Fruit fly (Drosophila melanogaster) whole organism, embryonic: ENCODE data around the gene Mrm2.

ENCODE experiments used
- Antp ChIP-seq: fragments of 200-800 bp; sonication (Bioruptor generic); optimal IDR thresholded peaks from 3 replicates; lab custom pipeline; 2016; ENCODE audit warnings: missing biosample characterization, missing genetic modification characterization
- CG10267 ChIP-seq: fragments of 200-800 bp; sonication (Bioruptor generic); optimal IDR thresholded peaks from 2 replicates; lab custom pipeline; 2018; ENCODE audit warnings: missing biosample characterization, mild to moderate bottlenecking, missing genetic modification characterization, moderate library complexity
- CG10274 ChIP-seq: fragments of 200-800 bp; sonication (Bioruptor generic); optimal IDR thresholded peaks from 3 replicates; lab custom pipeline; 2017; ENCODE audit warnings: missing biosample characterization, mild to moderate bottlenecking, missing genetic modification characterization
- CG10979 ChIP-seq: fragments of 200-800 bp; sonication (Bioruptor generic); optimal IDR thresholded peaks from 2 replicates; lab custom pipeline; 2018; ENCODE audit warnings: missing biosample characterization, mild to moderate bottlenecking, missing genetic modification characterization, moderate library complexity
- CG1233 ChIP-seq: fragments of 200-800 bp; sonication (Bioruptor generic); optimal IDR thresholded peaks from 4 replicates; lab custom pipeline; 2018; ENCODE audit warnings: missing biosample characterization, mild to moderate bottlenecking, missing genetic modification characterization
- CG13424 ChIP-seq: fragments of 200-800 bp; sonication (Bioruptor generic); optimal IDR thresholded peaks from 2 replicates; lab custom pipeline; 2019; ENCODE audit warnings: missing biosample characterization, mild to moderate bottlenecking, missing genetic modification characterization, moderate library complexity
- CG14860 ChIP-seq: fragments of 200-800 bp; sonication (Bioruptor generic); IDR thresholded peaks from 3 replicates; pipeline ENCODE4 v1.3.6; 2022; ENCODE audit warnings: missing biosample characterization, missing genetic modification characterization; ENCODE audit not compliant: partially characterized antibody
- CG15269 ChIP-seq: fragments of 200-800 bp; sonication (Bioruptor generic); optimal IDR thresholded peaks from 2 replicates; lab custom pipeline; 2018; ENCODE audit warnings: missing biosample characterization, mild to moderate bottlenecking, missing genetic modification characterization, moderate library complexity
- CG17361 ChIP-seq: fragments of 200-800 bp; sonication (Bioruptor generic); IDR thresholded peaks from 3 replicates; pipeline ENCODE4 v1.3.6; 2022; ENCODE audit warnings: missing biosample characterization, missing genetic modification characterization
- CG17568 ChIP-seq: fragments of 200-800 bp; sonication (Bioruptor generic); optimal IDR thresholded peaks from 2 replicates; lab custom pipeline; 2018; ENCODE audit warnings: missing biosample characterization, mild to moderate bottlenecking, missing genetic modification characterization, moderate library complexity
- CG17829 ChIP-seq: fragments of 200-800 bp; optimal IDR thresholded peaks from 2 replicates; lab custom pipeline; 2019; ENCODE audit warnings: missing biosample characterization, mild to moderate bottlenecking, missing genetic modification characterization, moderate library complexity
- CG18011 ChIP-seq: fragments of 200-800 bp; sonication (Bioruptor generic); optimal IDR thresholded peaks from 2 replicates; lab custom pipeline; 2017; ENCODE audit warnings: missing biosample characterization, missing genetic modification characterization, mild to moderate bottlenecking, moderate library complexity, missing genotype
- CG31224 ChIP-seq: fragments of 200-800 bp; sonication (Bioruptor generic); IDR thresholded peaks from 2 replicates; pipeline ENCODE4 v1.3.6; 2022; ENCODE audit warnings: missing biosample characterization, missing genetic modification characterization
- CG33557 ChIP-seq: fragments of 200-800 bp; sonication (Bioruptor generic); optimal IDR thresholded peaks from 2 replicates; lab custom pipeline; 2019; ENCODE audit warnings: missing biosample characterization, mild to moderate bottlenecking, missing genetic modification characterization, moderate library complexity
- CG3847 ChIP-seq: fragments of 200-800 bp; sonication (Bioruptor generic); IDR thresholded peaks from 2 replicates; pipeline ENCODE4 v1.3.6; 2022; ENCODE audit warnings: missing biosample characterization, missing genetic modification characterization
- CG43689 ChIP-seq: fragments of 200-800 bp; sonication (Bioruptor generic); IDR thresholded peaks from 2 replicates; pipeline ENCODE4 v1.3.6; 2022; ENCODE audit warnings: missing biosample characterization, missing genetic modification characterization
- CG5953 ChIP-seq: fragments of 200-800 bp; sonication (Bioruptor generic); IDR thresholded peaks from 2 replicates; pipeline ENCODE4 v1.3.6; 2022; ENCODE audit warnings: missing biosample characterization, missing genetic modification characterization
- CG6272 ChIP-seq: fragments of 200-800 bp; sonication (Bioruptor generic); IDR thresholded peaks from 2 replicates; pipeline ENCODE4 v1.3.6; 2022; ENCODE audit warnings: missing biosample characterization, missing genetic modification characterization
- CG6683 ChIP-seq: fragments of 200-800 bp; sonication (Bioruptor generic); optimal IDR thresholded peaks from 2 replicates; lab custom pipeline; 2017; ENCODE audit warnings: missing biosample characterization, mild to moderate bottlenecking, missing genetic modification characterization, missing genetic modification reagents
- CG6689 ChIP-seq: fragments of 200-800 bp; sonication (Bioruptor generic); IDR thresholded peaks from 2 replicates; pipeline ENCODE4 v1.3.6; 2022; ENCODE audit warnings: missing biosample characterization, missing genetic modification characterization
- CG7357 ChIP-seq: fragments of 200-800 bp; sonication (Bioruptor generic); IDR thresholded peaks from 3 replicates; pipeline ENCODE4 v1.3.6; 2022; ENCODE audit warnings: missing biosample characterization, missing genetic modification characterization
- CG8388 ChIP-seq: fragments of 200-800 bp; sonication (Bioruptor generic); optimal IDR thresholded peaks from 2 replicates; lab custom pipeline; 2019; ENCODE audit warnings: missing biosample characterization, mild to moderate bottlenecking, missing genetic modification characterization, moderate library complexity
- CG9215 ChIP-seq: fragments of 200-800 bp; sonication (Bioruptor generic); IDR thresholded peaks from 2 replicates; pipeline ENCODE4 v1.3.6; 2022; ENCODE audit warnings: missing biosample characterization, missing genetic modification characterization
- Dek ChIP-seq: fragments of 200-800 bp; sonication (Bioruptor generic); optimal IDR thresholded peaks from 3 replicates; lab custom pipeline; 2019; ENCODE audit warnings: missing biosample characterization, mild to moderate bottlenecking, missing genetic modification characterization, moderate library complexity
- Dip3 ChIP-seq: fragments of 200-800 bp; sonication (Bioruptor generic); optimal IDR thresholded peaks from 3 replicates; lab custom pipeline; 2016; ENCODE audit warnings: missing biosample characterization, missing genetic modification characterization
- Dll ChIP-seq: fragments of 200-800 bp; sonication (Bioruptor generic); IDR thresholded peaks from 4 replicates; pipeline ENCODE4 v1.3.6; 2022; ENCODE audit warnings: missing biosample characterization, missing genetic modification characterization; ENCODE audit not compliant: partially characterized antibody
- Hey ChIP-seq: fragments of 200-800 bp; sonication (Bioruptor generic); optimal IDR thresholded peaks from 3 replicates; lab custom pipeline; 2018; ENCODE audit warnings: missing biosample characterization, mild to moderate bottlenecking, missing genetic modification characterization
- Jarid2 ChIP-seq: fragments of 200-800 bp; sonication (Bioruptor generic); optimal IDR thresholded peaks from 3 replicates; lab custom pipeline; 2017; ENCODE audit warnings: mild to moderate bottlenecking, missing biosample characterization, missing genetic modification reagents, missing genetic modification characterization
- Lpt ChIP-seq: fragments of >200 bp; optimal IDR thresholded peaks from 2 replicates; lab custom pipeline; 2018; ENCODE audit warnings: missing biosample characterization, missing genetic modification characterization
- MESR4 ChIP-seq: fragments of 200-800 bp; sonication (Bioruptor generic); optimal IDR thresholded peaks from 2 replicates; lab custom pipeline; 2018; ENCODE audit warnings: missing biosample characterization, mild to moderate bottlenecking, missing genetic modification characterization, moderate library complexity
- MTF-1 ChIP-seq: fragments of 200-800 bp; sonication (Bioruptor generic); optimal IDR thresholded peaks from 2 replicates; lab custom pipeline; 2018; ENCODE audit warnings: missing biosample characterization, mild to moderate bottlenecking, missing genetic modification characterization, borderline replicate concordance
- abd-A ChIP-seq: fragments of 200-800 bp; sonication (Bioruptor generic); optimal IDR thresholded peaks from 3 replicates; lab custom pipeline; 2019; ENCODE audit warnings: missing biosample characterization, mild to moderate bottlenecking, missing genetic modification characterization, moderate library complexity
- amos ChIP-seq: fragments of 200-800 bp; sonication (Bioruptor generic); IDR thresholded peaks from 2 replicates; pipeline ENCODE4 v1.3.6; 2022; ENCODE audit warnings: missing biosample characterization, missing genetic modification characterization; ENCODE audit not compliant: partially characterized antibody
- aop ChIP-seq: fragments of 200-800 bp; sonication (Bioruptor generic); IDR thresholded peaks from 2 replicates; pipeline ENCODE4 v1.3.6; 2022; ENCODE audit warnings: missing biosample characterization, missing genetic modification characterization
- ftz-f1 ChIP-seq: fragments of 200-800 bp; sonication (Bioruptor generic); optimal IDR thresholded peaks from 2 replicates; lab custom pipeline; 2016; ENCODE audit warnings: missing biosample characterization, missing genetic modification characterization
- gro ChIP-seq: fragments of 200-800 bp; sonication (Bioruptor generic); optimal IDR thresholded peaks from 2 replicates; lab custom pipeline; 2016; ENCODE audit warnings: missing biosample characterization, missing genetic modification characterization
- h ChIP-seq: fragments of >200 bp; optimal IDR thresholded peaks from 2 replicates; lab custom pipeline; 2017
- ham ChIP-seq: fragments of 200-800 bp; sonication (Bioruptor generic); IDR thresholded peaks from 2 replicates; pipeline ENCODE4 v1.3.6; 2022; ENCODE audit warnings: missing biosample characterization, missing genetic modification characterization
- inv ChIP-seq: fragments of 200-800 bp; sonication (Bioruptor generic); IDR thresholded peaks from 2 replicates; pipeline ENCODE4 v1.3.6; 2022; ENCODE audit warnings: missing biosample characterization, missing genetic modification characterization; ENCODE audit not compliant: partially characterized antibody
- jigr1 ChIP-seq: fragments of 200-800 bp; sonication (Bioruptor generic); IDR thresholded peaks from 3 replicates; pipeline ENCODE4 v1.3.6; 2022; ENCODE audit warnings: missing biosample characterization, missing genetic modification characterization
- knrl ChIP-seq: fragments of 200-800 bp; sonication (Bioruptor generic); IDR thresholded peaks from 3 replicates; pipeline ENCODE4 v1.3.6; 2022; ENCODE audit warnings: missing biosample characterization, missing genetic modification characterization; ENCODE audit not compliant: partially characterized antibody
- nerfin-2 ChIP-seq: fragments of 200-800 bp; sonication (Bioruptor generic); IDR thresholded peaks from 2 replicates; pipeline ENCODE4 v1.3.6; 2022; ENCODE audit warnings: missing biosample characterization, missing genetic modification characterization; ENCODE audit not compliant: partially characterized antibody
- onecut ChIP-seq: fragments of 200-800 bp; sonication (Bioruptor generic); IDR thresholded peaks from 2 replicates; pipeline ENCODE4 v1.3.6; 2022; ENCODE audit warnings: missing biosample characterization, missing genetic modification characterization
- rib ChIP-seq: fragments of 200-800 bp; sonication (Bioruptor generic); IDR thresholded peaks from 2 replicates; pipeline ENCODE4 v1.3.6; 2022; ENCODE audit warnings: missing biosample characterization, missing genetic modification characterization
- ro ChIP-seq: fragments of 200-800 bp; sonication (Bioruptor generic); IDR thresholded peaks from 2 replicates; pipeline ENCODE4 v1.3.6; 2022; ENCODE audit warnings: missing biosample characterization, missing genetic modification characterization
- sens ChIP-seq: fragments of 200-800 bp; sonication (Bioruptor generic); peaks from one replicate; lab custom pipeline; 2016; ENCODE audit warnings: missing biosample characterization, missing genetic modification characterization
- sim ChIP-seq: fragments of 200-800 bp; sonication (Bioruptor generic); IDR thresholded peaks from 2 replicates; pipeline ENCODE4 v1.3.6; 2022; ENCODE audit warnings: missing biosample characterization, missing genetic modification characterization
- so ChIP-seq: fragments of 200-800 bp; sonication (Bioruptor generic); IDR thresholded peaks from 3 replicates; pipeline ENCODE4 v1.3.6; 2022; ENCODE audit warnings: missing biosample characterization, missing genetic modification characterization
- tna ChIP-seq: fragments of 200-800 bp; sonication (Bioruptor generic); IDR thresholded peaks from 2 replicates; pipeline ENCODE4 v1.3.6; 2022; ENCODE audit warnings: missing biosample characterization, missing genetic modification characterization; ENCODE audit not compliant: partially characterized antibody
- unpg ChIP-seq: fragments of 200-800 bp; sonication (Bioruptor generic); optimal IDR thresholded peaks from 3 replicates; lab custom pipeline; 2018; ENCODE audit warnings: missing biosample characterization, mild to moderate bottlenecking, missing genetic modification characterization, moderate library complexity

Gene Mrm2

DNA sequence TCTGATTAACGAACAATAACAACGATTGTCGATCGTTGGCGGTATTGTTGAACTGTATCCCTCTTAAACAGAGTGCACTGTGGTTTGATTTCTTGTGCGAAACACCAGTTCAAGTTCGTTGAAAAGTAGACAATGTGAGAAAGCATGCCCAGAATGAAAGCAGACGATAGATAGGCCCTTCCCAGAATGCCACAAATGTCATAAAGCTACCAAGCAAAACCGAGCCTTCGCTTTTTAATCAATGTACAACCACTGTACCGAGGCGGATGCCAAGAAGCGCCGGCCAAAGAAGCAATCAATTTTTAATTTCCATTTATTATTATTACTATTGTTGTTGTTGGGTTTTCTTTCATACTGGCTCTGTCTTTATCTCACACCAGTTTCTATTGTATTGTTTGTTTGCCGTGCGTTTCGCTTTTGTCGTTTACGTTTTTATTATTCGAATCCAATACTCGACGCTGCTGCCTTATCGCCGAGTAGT lies 47.5 kb downstream of the Mrm2 start (continued):
- TF ChIP-seq CG10267 (tag; lab: Kevin White, UChicago), result peak; percentile 52
- peak; percentile 86 for TF ChIP-seq unpg (GFP tag; lab: Kevin White, UChicago)
- peak; percentile 71 for TF ChIP-seq MTF-1
- peak; percentile 52 for TF ChIP-seq Jarid2
- TF ChIP-seq Dek (tag; lab: Kevin White, UChicago), result peak; percentile 74
- TF ChIP-seq CG6272, result peak; percentile 58; the same call in 1 of the 2 replicates
- peak; percentile 17 for TF ChIP-seq Hey (tag; lab: Kevin White, UChicago)
- peak; percentile 73 for TF ChIP-seq CG8388 (GFP tag; lab: Kevin White, UChicago)
- peak; percentile 79 for TF ChIP-seq CG5953
- TF ChIP-seq CG6683 (GFP tag; lab: Kevin White, UChicago), result peak; percentile 53
- no peak for TF ChIP-seq knrl (GFP tag; lab: Robert Waterston, UW)
- TF ChIP-seq Lpt, result no peak
- TF ChIP-seq tna (GFP tag; lab: Robert Waterston, UW), result no peak
- TF ChIP-seq CG18011 (GFP tag; lab: Kevin White, UChicago), result peak; percentile 52
- TF ChIP-seq CG14860, result no peak
- TF ChIP-seq CG1233 (GFP tag; lab: Kevin White, UChicago), result peak; percentile 42
- no peak for TF ChIP-seq nerfin-2
- TF ChIP-seq CG33557 (GFP tag; lab: Kevin White, UChicago), result no peak
- peak; percentile 69 for TF ChIP-seq ro (GFP tag; lab: Robert Waterston, UW)
- peak; percentile 87 for TF ChIP-seq CG6689 (GFP tag; lab: Robert Waterston, UW)
- TF ChIP-seq rib (GFP tag; lab: Robert Waterston, UW), result peak; percentile 68
- no peak for TF ChIP-seq ham
- peak; percentile 47 for TF ChIP-seq CG17829 (tag; lab: Kevin White, UChicago)
- TF ChIP-seq CG13424, result peak; percentile 63
- TF ChIP-seq h (lab: Kevin White, UChicago), result no peak
- TF ChIP-seq gro (GFP tag; lab: Kevin White, UChicago), result peak; percentile 87
- TF ChIP-seq CG7357 (GFP tag; lab: Robert Waterston, UW), result peak; percentile 66; the same call in 2 of the 3 replicates
- peak; percentile 9 for TF ChIP-seq CG10274
- peak; percentile 78 for TF ChIP-seq onecut
- no peak for TF ChIP-seq MESR4 (GFP tag; lab: Kevin White, UChicago)
- peak; percentile 96 for TF ChIP-seq sens (GFP tag; lab: Kevin White, UChicago)
- peak; percentile 60; the same call in 1 of the 2 replicates for TF ChIP-seq sim (GFP tag; lab: Robert Waterston, UW)
- peak; percentile 77 for TF ChIP-seq CG17568
- TF ChIP-seq abd-A (tag; lab: Kevin White, UChicago), result no peak
- TF ChIP-seq Antp (GFP tag; lab: Kevin White, UChicago), result peak; percentile 89
- peak; percentile 78 for TF ChIP-seq CG3847 (GFP tag; lab: Robert Waterston, UW)
- no peak for TF ChIP-seq inv (GFP tag; lab: Robert Waterston, UW)
- TF ChIP-seq ftz-f1 (GFP tag; lab: Kevin White, UChicago), result no peak
- no peak for TF ChIP-seq Dll (GFP tag; lab: Robert Waterston, UW)
- TF ChIP-seq CG17361, result peak; percentile 67
- peak; percentile 78 for TF ChIP-seq CG10979 (tag; lab: Kevin White, UChicago)
- no peak for TF ChIP-seq amos (GFP tag; lab: Robert Waterston, UW)
- TF ChIP-seq Dip3, result peak; percentile 51
- TF ChIP-seq CG15269 (tag; lab: Kevin White, UChicago), result peak; percentile 88
- peak; percentile 39; the same call in 1 of the 2 replicates for TF ChIP-seq CG9215
- TF ChIP-seq CG31224 (GFP tag; lab: Robert Waterston, UW), result peak; percentile 79
- peak; percentile 44; the same call in 1 of the 3 replicates for TF ChIP-seq jigr1 (GFP tag; lab: Robert Waterston, UW)
- no peak for TF ChIP-seq aop (GFP tag; lab: Robert Waterston, UW)
- peak; percentile 77 for TF ChIP-seq so
- peak; percentile 66 for TF ChIP-seq CG43689 (GFP tag; lab: Robert Waterston, UW)
